Fruit fly (Drosophila melanogaster) whole organism, embryonic: Measurements from ENCODE around the gene GXIVsPLA2.

ENCODE experiments used
- Dll ChIP-seq: fragments of 200-800 bp; sonication (Bioruptor generic); IDR thresholded peaks from 4 replicates; pipeline ENCODE4 v1.3.6; 2022; ENCODE audit warnings: missing biosample characterization, missing genetic modification characterization; ENCODE audit not compliant: partially characterized antibody
- bowl ChIP-seq: fragments of 200-800 bp; sonication (Bioruptor generic); IDR thresholded peaks from 2 replicates; pipeline ENCODE4 v1.3.6; 2022; ENCODE audit warnings: missing biosample characterization, missing genetic modification characterization

dm6 chr3L:15982783-15983432 is 28.0 kb downstream of the GXIVsPLA2 start, which contains the start of the genes brm and Arl1:
- TF ChIP-seq bowl (peak; percentile 97), Dll (GFP tag; lab: Robert Waterston, UW) (peak; percentile 59; the same call in 2 of the 4 replicates)
